Worm (Caenorhabditis elegans): Measurements from ENCODE around the gene math-23.

math-23 gene

DNA sequence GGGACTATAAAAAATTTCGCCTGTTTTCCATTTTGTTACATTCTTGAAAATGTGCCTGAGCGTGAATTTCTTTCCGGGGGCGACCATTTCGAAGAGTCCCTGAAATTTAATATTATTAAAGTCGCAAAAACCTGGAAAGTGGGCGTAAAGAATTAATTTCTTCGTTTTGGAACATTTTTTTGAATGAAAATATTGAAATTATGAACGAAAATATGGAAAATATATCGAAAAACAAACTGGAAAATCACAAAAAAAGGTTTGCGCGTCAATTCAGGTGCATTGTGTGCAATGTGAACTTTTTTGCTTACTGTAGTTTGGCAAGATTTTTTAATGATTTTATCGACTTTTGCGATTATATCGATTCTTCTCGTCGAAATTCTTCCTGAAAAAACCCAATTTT, 18.9 kb downstream of the math-23 start, which contains the start of gene bath-7:
Gene bath-7, minus strand, starts transcription at position 101 of the 400 bp plus-strand sequence.
- TF ChIP-seq ceh-14 (tag; optimal IDR thresholded peaks at IDR 0.05) = no peak
- TF ChIP-seq ceh-31 (tag; optimal IDR thresholded peaks at IDR 0.05) = no peak
- no peak for TF ChIP-seq ceh-9 (tag; optimal IDR thresholded peaks at IDR 0.05)
- TF ChIP-seq odd-2 (tag; optimal IDR thresholded peaks at IDR 0.05) = no peak
- no peak for TF ChIP-seq hlh-8 (tag; optimal IDR thresholded peaks at IDR 0.05)
- TF ChIP-seq tbx-7 (tag; optimal IDR thresholded peaks at IDR 0.05) = no peak
- TF ChIP-seq pat-9 (tag; optimal IDR thresholded peaks at IDR 0.05) = no peak
- TF ChIP-seq sox-2 (GFP tag; IDR thresholded peaks at IDR 0.05) = no peak
- no peak for TF ChIP-seq ceh-48 (tag; optimal IDR thresholded peaks at IDR 0.05)
- TF ChIP-seq ceh-30 (tag; optimal IDR thresholded peaks at IDR 0.05) = no peak

DNA sequence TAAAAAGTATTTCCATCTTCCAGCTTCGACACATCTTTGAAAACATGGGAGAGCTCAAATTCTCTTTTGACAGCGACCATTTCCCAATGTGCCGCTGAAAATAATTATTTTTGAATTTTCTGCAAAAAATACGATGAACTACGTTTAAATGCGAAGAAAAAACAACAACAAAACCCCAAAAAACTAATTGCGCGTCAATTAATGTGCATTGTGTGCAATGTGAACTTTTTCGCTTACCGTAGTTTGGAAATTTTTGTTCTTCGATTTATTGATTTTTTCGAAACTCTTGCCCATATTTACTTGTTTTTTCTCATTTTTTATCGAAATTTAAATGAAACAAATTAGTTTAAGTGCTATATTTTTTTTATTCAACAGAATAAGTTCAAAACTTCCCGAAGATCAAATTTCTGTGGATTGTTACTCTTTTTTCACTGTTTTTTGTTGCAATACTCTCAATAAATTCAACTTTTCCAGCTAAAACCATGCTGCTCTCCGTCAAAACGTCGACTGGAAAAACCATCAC, 20.6 kb downstream of the math-23 start, which contains the start of the genes bath-2 and F52C6.4:
Gene bath-2, minus strand, starts transcription at position 101 of the 523 bp plus-strand sequence.
Gene F52C6.4, plus strand, starts transcription at position 473 of the 523 bp plus-strand sequence.
- TF ChIP-seq lin-11 (tag; optimal IDR thresholded peaks at IDR 0.05) = no peak
- TF ChIP-seq tbx-2 (tag; optimal IDR thresholded peaks at IDR 0.05) = no peak
- TF ChIP-seq pqm-1 (tag; optimal IDR thresholded peaks at IDR 0.05) = no peak
- TF ChIP-seq pat-9 (tag; optimal IDR thresholded peaks at IDR 0.05) = no peak
- no peak for TF ChIP-seq ceh-9 (tag; optimal IDR thresholded peaks at IDR 0.05)
- no peak for TF ChIP-seq elt-4 (tag; optimal IDR thresholded peaks at IDR 0.05)
- no peak for TF ChIP-seq hlh-15 (tag; optimal IDR thresholded peaks at IDR 0.05)
- no peak for TF ChIP-seq ceh-34 (tag; optimal IDR thresholded peaks at IDR 0.05)
- no peak for TF ChIP-seq pag-3 (tag; optimal IDR thresholded peaks at IDR 0.05; ENCODE audit: borderline replicate concordance)
- TF ChIP-seq pha-2 (tag; optimal IDR thresholded peaks at IDR 0.05) = no peak
- TF ChIP-seq ama-1 (optimal IDR thresholded peaks at IDR 0.05) = no peak

DNA sequence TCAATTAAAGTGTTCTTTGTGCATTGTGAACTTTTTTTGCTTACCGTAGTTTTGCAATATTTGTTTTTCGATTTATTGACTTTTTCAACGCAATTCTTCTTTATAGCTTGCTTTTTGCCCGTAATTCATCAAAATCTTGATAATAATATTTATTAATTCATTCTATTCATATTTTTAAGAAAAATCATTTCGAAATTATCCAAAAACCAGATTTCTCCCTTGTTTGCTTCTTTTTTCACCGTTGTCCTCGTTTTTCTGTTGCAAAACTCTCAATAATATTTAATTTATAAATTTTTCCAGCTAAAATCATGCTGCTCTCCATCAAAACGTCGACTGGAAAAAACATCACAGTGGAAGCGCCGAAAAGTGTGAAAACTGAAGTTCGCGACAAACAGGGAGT, 22.4 kb downstream of the math-23 start, which contains the start of gene F52C6.3:
Gene F52C6.3, plus strand, starts transcription at position 301 of the 400 bp plus-strand sequence.
- TF ChIP-seq unc-55 (GFP tag; optimal IDR thresholded peaks at IDR 0.05) = no peak
- no peak for TF ChIP-seq hlh-6 (tag; optimal IDR thresholded peaks at IDR 0.05)
- no peak for TF ChIP-seq fkh-10 (GFP tag; optimal IDR thresholded peaks at IDR 0.05)
- no peak for TF ChIP-seq ztf-16 (tag; optimal IDR thresholded peaks at IDR 0.05)
- TF ChIP-seq K09A11.1 (tag; optimal IDR thresholded peaks at IDR 0.05; ENCODE audit: insufficient read depth) = no peak
- TF ChIP-seq fax-1 (tag; optimal IDR thresholded peaks at IDR 0.05) = no peak
- TF ChIP-seq C38D4.7 (GFP tag; optimal IDR thresholded peaks at IDR 0.05) = no peak
- no peak for TF ChIP-seq che-1 (tag; optimal IDR thresholded peaks at IDR 0.05)
- no peak for TF ChIP-seq sox-2 (GFP tag; IDR thresholded peaks at IDR 0.05)
- no peak for TF ChIP-seq ceh-30 (tag; optimal IDR thresholded peaks at IDR 0.05)
- no peak for TF ChIP-seq ttx-3 (tag; optimal IDR thresholded peaks at IDR 0.05)
- TF ChIP-seq ceh-48 (tag; optimal IDR thresholded peaks at IDR 0.05) = no peak
- TF ChIP-seq mec-3 (tag; optimal IDR thresholded peaks at IDR 0.05; ENCODE audit: borderline replicate concordance) = no peak
- TF ChIP-seq pha-4 (tag; optimal IDR thresholded peaks at IDR 0.05) = no peak
- no peak for TF ChIP-seq rnt-1 (tag; optimal IDR thresholded peaks at IDR 0.05)
- TF ChIP-seq hlh-8 (tag; optimal IDR thresholded peaks at IDR 0.05) = no peak
- TF ChIP-seq unc-86 (tag; optimal IDR thresholded peaks at IDR 0.05) = no peak
- TF ChIP-seq pat-9 (tag; optimal IDR thresholded peaks at IDR 0.05) = no peak

DNA sequence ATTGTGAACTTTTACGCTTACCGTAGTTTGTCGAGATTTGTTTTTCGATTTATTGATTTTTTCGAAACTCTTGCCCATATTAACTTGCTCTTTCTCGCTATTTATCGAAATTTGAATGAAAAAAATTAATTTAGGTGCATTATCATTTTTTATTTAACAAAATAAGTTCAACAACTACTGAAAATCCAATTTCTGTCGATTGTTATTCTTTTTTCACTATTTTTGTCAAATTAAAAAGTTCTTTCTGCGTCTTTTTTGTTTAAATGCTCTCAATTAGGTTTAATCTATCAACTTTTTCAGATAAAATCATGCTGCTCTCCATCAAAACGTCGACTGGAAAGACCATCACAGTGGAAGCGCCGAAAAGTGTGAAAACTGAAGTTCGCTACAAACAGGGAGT, 24.1 kb downstream of the math-23 start, which contains the start of gene F52C6.2:
Gene F52C6.2, plus strand, starts transcription at position 301 of the 400 bp plus-strand sequence.
- no peak for TF ChIP-seq pha-4 (tag; optimal IDR thresholded peaks at IDR 0.05)

DNA sequence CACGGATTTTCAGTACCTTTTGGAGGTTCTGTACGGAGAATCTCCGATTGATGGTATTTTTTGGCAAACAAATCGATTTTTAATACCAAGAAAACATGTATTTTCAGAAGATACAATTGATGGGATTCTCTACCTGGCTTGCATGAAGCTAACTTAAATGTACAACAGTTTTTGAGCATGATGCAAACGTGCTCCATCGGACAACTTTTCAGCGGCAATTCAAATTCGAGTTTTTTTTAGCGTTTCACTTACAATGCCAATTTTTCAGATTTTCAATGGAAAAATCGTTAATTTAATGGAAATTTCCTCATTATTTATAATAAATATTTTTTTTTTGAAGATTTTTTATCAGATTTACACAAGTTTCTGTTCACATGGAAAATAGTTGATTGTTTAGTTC, 26.5 kb downstream of the math-23 start:
- TF ChIP-seq npax-4 (tag; optimal IDR thresholded peaks at IDR 0.05) (no peak), ceh-9 (tag; optimal IDR thresholded peaks at IDR 0.05) (no peak), hlh-15 (tag; optimal IDR thresholded peaks at IDR 0.05) (no peak), ztf-16 (tag; optimal IDR thresholded peaks at IDR 0.05) (no peak), che-1 (tag; optimal IDR thresholded peaks at IDR 0.05) (no peak), odd-2 (tag; optimal IDR thresholded peaks at IDR 0.05) (no peak), F13H6.1 (tag; optimal IDR thresholded peaks at IDR 0.05) (no peak), syd-9 (tag; optimal IDR thresholded peaks at IDR 0.05) (no peak), ceh-6 (GFP tag; optimal IDR thresholded peaks at IDR 0.05) (no peak), ceh-14 (tag; optimal IDR thresholded peaks at IDR 0.05) (no peak), ceh-31 (tag; optimal IDR thresholded peaks at IDR 0.05) (no peak), hlh-13 (GFP tag; optimal IDR thresholded peaks at IDR 0.05) (no peak), T23F11.4 (GFP tag; optimal IDR thresholded peaks at IDR 0.05) (no peak), ceh-18 (tag; optimal IDR thresholded peaks at IDR 0.05) (no peak), ref-2 (tag; optimal IDR thresholded peaks at IDR 0.05) (no peak)
